Fruit fly (Drosophila melanogaster) whole organism, adult: Measurements from ENCODE around the gene Hcf.

ENCODE experiments used
- CG11617 ChIP-seq: fragments of 200-800 bp; sonication (Bioruptor generic); optimal IDR thresholded peaks from 2 replicates; lab custom pipeline; 2017; ENCODE audit warnings: mild to moderate bottlenecking, missing biosample characterization, missing genetic modification reagents, missing genetic modification characterization
- CG12768 ChIP-seq: fragments of 200-800 bp; sonication (Bioruptor generic); optimal IDR thresholded peaks from 2 replicates; lab custom pipeline; 2017; ENCODE audit warnings: missing biosample characterization, missing genetic modification characterization, mild to moderate bottlenecking, moderate library complexity, missing genetic modification reagents
- CG14711 ChIP-seq: fragments of 200-800 bp; sonication (Bioruptor generic); optimal IDR thresholded peaks from 2 replicates; lab custom pipeline; 2018; ENCODE audit warnings: missing biosample characterization, mild to moderate bottlenecking, missing genetic modification characterization, moderate library complexity
- CG1620 ChIP-seq: fragments of 200-800 bp; sonication (Bioruptor generic); optimal IDR thresholded peaks from 2 replicates; lab custom pipeline; 2016; ENCODE audit warnings: missing biosample characterization, missing genetic modification characterization
- CG33017 ChIP-seq: fragments of 200-800 bp; sonication (Bioruptor generic); optimal IDR thresholded peaks from 2 replicates; lab custom pipeline; 2018; ENCODE audit warnings: missing biosample characterization, mild to moderate bottlenecking, missing genetic modification characterization, moderate library complexity
- CG5204 ChIP-seq: fragments of 200-800 bp; sonication (Bioruptor generic); optimal IDR thresholded peaks from 2 replicates; lab custom pipeline; 2016; ENCODE audit warnings: missing biosample characterization, missing genetic modification characterization
- CG7045 ChIP-seq: fragments of 200-800 bp; sonication (Bioruptor generic); optimal IDR thresholded peaks from 2 replicates; lab custom pipeline; 2017; ENCODE audit warnings: missing biosample characterization, mild to moderate bottlenecking, missing genetic modification characterization
- CG7101 ChIP-seq: fragments of 200-800 bp; sonication (Bioruptor generic); optimal IDR thresholded peaks from 2 replicates; lab custom pipeline; 2018; ENCODE audit warnings: missing biosample characterization, mild to moderate bottlenecking, missing genetic modification characterization, moderate library complexity
- Clk ChIP-seq: fragments of 200-800 bp; sonication (Bioruptor generic); optimal IDR thresholded peaks from 2 replicates; lab custom pipeline; 2017; ENCODE audit warnings: missing biosample characterization, missing genetic modification characterization
- Crg-1 ChIP-seq: fragments of 200-800 bp; sonication (Bioruptor generic); optimal IDR thresholded peaks from 2 replicates; lab custom pipeline; 2016; ENCODE audit warnings: missing biosample characterization, missing genetic modification characterization
- Hr96 ChIP-seq: fragments of 200-800 bp; sonication (Bioruptor generic); optimal IDR thresholded peaks from 2 replicates; lab custom pipeline; 2016; ENCODE audit warnings: missing biosample characterization, missing genetic modification characterization
- Mnt ChIP-seq: fragments of 200-800 bp; sonication (Bioruptor generic); optimal IDR thresholded peaks from 2 replicates; lab custom pipeline; 2016; ENCODE audit warnings: missing biosample characterization, mild to moderate bottlenecking, missing genetic modification characterization
- bab1 ChIP-seq: fragments of 200-800 bp; sonication (Bioruptor generic); optimal IDR thresholded peaks from 3 replicates; lab custom pipeline; 2019; ENCODE audit warnings: missing biosample characterization, mild to moderate bottlenecking, missing genetic modification characterization, moderate library complexity
- cic ChIP-seq: fragments of 200-800 bp; sonication (Bioruptor generic); optimal IDR thresholded peaks from 2 replicates; lab custom pipeline; 2017; ENCODE audit warnings: missing biosample characterization, mild to moderate bottlenecking, missing genetic modification characterization, moderate library complexity
- cnc ChIP-seq, 2 experiments: fragments of >200 bp; optimal IDR thresholded peaks; 2 replicates each; lab custom pipeline; 2017
- kay ChIP-seq: fragments of 200-800 bp; sonication (Bioruptor generic); peaks from one replicate; lab custom pipeline; 2016; ENCODE audit warnings: missing biosample characterization, missing genetic modification characterization, borderline replicate concordance
- ovo ChIP-seq: fragments of 200-800 bp; sonication (Bioruptor generic); optimal IDR thresholded peaks from 2 replicates; lab custom pipeline; 2016; ENCODE audit warnings: missing biosample characterization, missing genetic modification characterization
- pad ChIP-seq: fragments of 200-800 bp; sonication (Bioruptor generic); optimal IDR thresholded peaks from 3 replicates; lab custom pipeline; 2017; ENCODE audit warnings: missing biosample characterization, missing genetic modification characterization, mild to moderate bottlenecking, moderate library complexity, missing genetic modification reagents
- tj ChIP-seq: fragments of 200-800 bp; sonication (Bioruptor generic); optimal IDR thresholded peaks from 3 replicates; lab custom pipeline; 2017; ENCODE audit warnings: missing biosample characterization, mild to moderate bottlenecking, missing genetic modification characterization, moderate library complexity
- toe ChIP-seq: fragments of 200-800 bp; sonication (Bioruptor generic); optimal IDR thresholded peaks from 2 replicates; lab custom pipeline; 2016; ENCODE audit warnings: missing biosample characterization, missing genetic modification characterization

Hcf gene

dm6 chr4:332268-332667 lies 27.5 kb upstream of the Hcf start:
- TF ChIP-seq cnc (optimal IDR thresholded peaks at IDR 0.05; lab: Kevin White, UChicago) (no peak), CG5204 (no peak), CG7101 (tag; lab: Kevin White, UChicago) (no peak), CG11617 (GFP tag; lab: Kevin White, UChicago) (no peak), Crg-1 (GFP tag; lab: Kevin White, UChicago) (no peak), pad (GFP tag; lab: Kevin White, UChicago) (no peak), CG1620 (GFP tag; lab: Kevin White, UChicago) (no peak), CG12768 (no peak), cic (no peak), Hr96 (GFP tag; lab: Kevin White, UChicago) (no peak), tj (GFP tag; lab: Kevin White, UChicago) (no peak)

dm6 chr4:336021-336420 lies 23.7 kb upstream of the Hcf start:
- TF ChIP-seq bab1 (GFP tag; lab: Kevin White, UChicago) (no peak), Crg-1 (GFP tag; lab: Kevin White, UChicago) (no peak), CG33017 (tag; lab: Kevin White, UChicago) (no peak), Hr96 (GFP tag; lab: Kevin White, UChicago) (no peak), kay (GFP tag; lab: Kevin White, UChicago) (peak; percentile 90), CG7101 (tag; lab: Kevin White, UChicago) (no peak), Clk (GFP tag; lab: Kevin White, UChicago) (no peak), Mnt (GFP tag; lab: Kevin White, UChicago) (no peak)

- TF ChIP-seq Crg-1 (GFP tag; lab: Kevin White, UChicago) (no peak), CG7045 (GFP tag; lab: Kevin White, UChicago) (no peak), pad (GFP tag; lab: Kevin White, UChicago) (no peak), kay (GFP tag; lab: Kevin White, UChicago) (peak; percentile 53), cic (no peak), CG5204 (no peak), CG14711 (tag; lab: Kevin White, UChicago) (no peak), CG12768 (no peak), CG1620 (GFP tag; lab: Kevin White, UChicago) (no peak), Hr96 (GFP tag; lab: Kevin White, UChicago) (no peak), cnc (optimal IDR thresholded peaks at IDR 0.05; lab: Kevin White, UChicago) (no peak), CG33017 (tag; lab: Kevin White, UChicago) (no peak), tj (GFP tag; lab: Kevin White, UChicago) (peak; percentile 33), CG7101 (tag; lab: Kevin White, UChicago) (no peak), bab1 (GFP tag; lab: Kevin White, UChicago) (peak; percentile 34), ovo (GFP tag; lab: Kevin White, UChicago) (no peak), toe (GFP tag; lab: Kevin White, UChicago) (no peak), CG11617 (GFP tag; lab: Kevin White, UChicago) (no peak), Mnt (GFP tag; lab: Kevin White, UChicago) (peak; percentile 29), Clk (GFP tag; lab: Kevin White, UChicago) (no peak)
Measured at dm6 chr4:358093-358929, 1.4 kb upstream of the Hcf start, which contains the start of gene PMCA. Gene PMCA, minus strand, starts transcription at chr4:358917.

- TF ChIP-seq Clk (GFP tag; lab: Kevin White, UChicago): no peak
- peak; percentile 42 for TF ChIP-seq cic
- peak; percentile 4 for TF ChIP-seq kay (GFP tag; lab: Kevin White, UChicago)
Measured at dm6 chr4:358930-359268, 839 bp upstream of the Hcf start.

dm6 chr4:374230-374629 lies 14.5 kb downstream of the Hcf start:
- TF ChIP-seq bab1 (GFP tag; lab: Kevin White, UChicago) (peak; percentile 3), tj (GFP tag; lab: Kevin White, UChicago) (peak; percentile 43), kay (GFP tag; lab: Kevin White, UChicago) (peak; percentile 38)

- peak; percentile 52 for TF ChIP-seq kay (GFP tag; lab: Kevin White, UChicago)
- TF ChIP-seq Clk (GFP tag; lab: Kevin White, UChicago): no peak
Measured at dm6 chr4:379142-379541, 19.4 kb downstream of the Hcf start.

- no peak for TF ChIP-seq cic
- TF ChIP-seq CG5204: no peak
- TF ChIP-seq pad (GFP tag; lab: Kevin White, UChicago): no peak
- TF ChIP-seq bab1 (GFP tag; lab: Kevin White, UChicago): no peak
- TF ChIP-seq CG7101 (tag; lab: Kevin White, UChicago): no peak
- TF ChIP-seq Clk (GFP tag; lab: Kevin White, UChicago): no peak
- TF ChIP-seq tj (GFP tag; lab: Kevin White, UChicago): no peak
- TF ChIP-seq CG1620 (GFP tag; lab: Kevin White, UChicago): no peak
- no peak for TF ChIP-seq CG7045 (GFP tag; lab: Kevin White, UChicago)
- TF ChIP-seq CG14711 (tag; lab: Kevin White, UChicago): no peak
- no peak for TF ChIP-seq CG12768
- no peak for TF ChIP-seq Crg-1 (GFP tag; lab: Kevin White, UChicago)
- no peak for TF ChIP-seq cnc (optimal IDR thresholded peaks at IDR 0.05; lab: Kevin White, UChicago)
- no peak for TF ChIP-seq CG11617 (GFP tag; lab: Kevin White, UChicago)
- no peak for TF ChIP-seq Hr96 (GFP tag; lab: Kevin White, UChicago)
- TF ChIP-seq CG33017 (tag; lab: Kevin White, UChicago): no peak
- no peak for TF ChIP-seq Mnt (GFP tag; lab: Kevin White, UChicago)
- TF ChIP-seq ovo (GFP tag; lab: Kevin White, UChicago): no peak
- TF ChIP-seq kay (GFP tag; lab: Kevin White, UChicago): no peak
Measured at dm6 chr4:380462-380861, 20.7 kb downstream of the Hcf start.
